Worm (Caenorhabditis elegans) whole organism, L1 larva: ENCODE results near the gene C34F6.5.

Experiments
- C04F5.9 ChIP-seq: sonication (generic microtip); optimal IDR thresholded peaks from 2 replicates; lab custom pipeline; 2016; ENCODE audit warnings: missing genetic modification characterization, missing compliant biosample characterization
- Y116A8C.19 ChIP-seq: sonication (generic microtip); optimal IDR thresholded peaks from 2 replicates; lab custom pipeline; 2016; ENCODE audit warnings: missing compliant biosample characterization, missing genetic modification characterization, borderline replicate concordance
- aha-1 ChIP-seq: fragments of 150-350 bp; optimal IDR thresholded peaks from 2 replicates; lab custom pipeline; 2014; ENCODE audit warnings: missing biosample characterization, missing genetic modification characterization
- alr-1 ChIP-seq: fragments of 200-800 bp; sonication (Bioruptor generic); optimal IDR thresholded peaks from 2 replicates; lab custom pipeline; 2018; ENCODE audit warnings: borderline replicate concordance, mild to moderate bottlenecking, missing genetic modification characterization, missing compliant biosample characterization
- aly-2 ChIP-seq: fragments of 150-350 bp; optimal IDR thresholded peaks from 2 replicates; lab custom pipeline; 2014; ENCODE audit warnings: missing biosample characterization, missing genetic modification characterization
- ceh-88 ChIP-seq: fragments of 200-800 bp; sonication (Bioruptor generic); IDR thresholded peaks from 2 replicates; pipeline ENCODE4 v1.3.6; 2022; ENCODE audit warnings: missing genetic modification characterization, missing compliant biosample characterization
- ces-1 ChIP-seq: fragments of 150-350 bp; optimal IDR thresholded peaks from 2 replicates; lab custom pipeline; 2014; ENCODE audit warnings: missing biosample characterization, missing genetic modification reagents, missing genetic modification characterization
- efl-1 ChIP-seq, 4 experiments: fragments of 150-350 bp; optimal IDR thresholded peaks in 3 of 4; peaks in 1 of 4; 1 replicate in 1 of 4; 2 replicates in 3 of 4; lab custom pipeline; 2014; ENCODE audit warnings: missing biosample characterization in 2 of 4, missing genetic modification characterization in 2 of 4, missing genetic modification reagents in 2 of 4
- efl-3 ChIP-seq: fragments of 200-800 bp; sonication (Bioruptor generic); optimal IDR thresholded peaks from 2 replicates; lab custom pipeline; 2018; ENCODE audit warnings: mild to moderate bottlenecking, missing genetic modification characterization, missing compliant biosample characterization
- egl-13 ChIP-seq: sonication (generic microtip); optimal IDR thresholded peaks from 2 replicates; lab custom pipeline; 2016; ENCODE audit warnings: missing genotype, missing genetic modification reagents, missing genetic modification characterization, missing compliant biosample characterization
- egl-27 ChIP-seq, 2 experiments: fragments of 150-350 bp in 1 of 2; sonication (generic microtip); optimal IDR thresholded peaks; 3 replicates each; lab custom pipeline; 2017 to 2018; ENCODE audit warnings: missing biosample characterization in 2 of 2, missing genetic modification characterization in 2 of 2, missing genetic modification reagents in 2 of 2
- fkh-8 ChIP-seq: sonication (generic microtip); optimal IDR thresholded peaks from 2 replicates; lab custom pipeline; 2016; ENCODE audit warnings: mild to moderate bottlenecking, missing genetic modification characterization, missing compliant biosample characterization
- hlh-17 ChIP-seq: fragments of 200-800 bp; sonication (Bioruptor generic); optimal IDR thresholded peaks from 2 replicates; lab custom pipeline; 2018; ENCODE audit warnings: missing genetic modification characterization, mild to moderate bottlenecking, missing compliant biosample characterization, moderate library complexity, borderline replicate concordance
- irx-1 ChIP-seq: sonication (generic microtip); optimal IDR thresholded peaks from 2 replicates; lab custom pipeline; 2016; ENCODE audit warnings: missing genetic modification characterization, missing compliant biosample characterization
- jun-1 ChIP-seq: fragments of 150-350 bp; optimal IDR thresholded peaks from 2 replicates; lab custom pipeline; 2014; ENCODE audit warnings: missing biosample characterization, missing genetic modification reagents, missing genetic modification characterization
- lin-14 ChIP-seq: fragments of 200-800 bp; sonication (Bioruptor generic); optimal IDR thresholded peaks from 2 replicates; lab custom pipeline; 2018; ENCODE audit warnings: mild to moderate bottlenecking, missing genetic modification characterization, moderate library complexity, missing compliant biosample characterization
- lsy-2 ChIP-seq, 2 experiments: fragments of 150-350 bp; optimal IDR thresholded peaks; 2 replicates each; lab custom pipeline; 2014; ENCODE audit warnings: missing biosample characterization in 2 of 2, missing genetic modification characterization in 2 of 2
- mab-9 ChIP-seq: fragments of 200-800 bp; sonication (Bioruptor generic); IDR thresholded peaks from 2 replicates; pipeline ENCODE4 v1.3.6; 2022; ENCODE audit warnings: missing genetic modification reagents, missing genetic modification characterization, missing compliant biosample characterization
- mef-2 ChIP-seq: fragments of 150-350 bp; optimal IDR thresholded peaks from 2 replicates; lab custom pipeline; 2014; ENCODE audit warnings: missing biosample characterization, missing genetic modification characterization
- nhr-11 ChIP-seq: fragments of 150-350 bp; optimal IDR thresholded peaks from 2 replicates; lab custom pipeline; 2014; ENCODE audit warnings: missing biosample characterization, missing genetic modification characterization
- nhr-12 ChIP-seq: sonication (generic microtip); optimal IDR thresholded peaks from 2 replicates; lab custom pipeline; 2017; ENCODE audit warnings: missing biosample characterization, missing genetic modification characterization
- nhr-19 ChIP-seq: fragments of 200-800 bp; sonication (Bioruptor generic); conservative IDR thresholded peaks from 2 replicates; pipeline ENCODE4 v1.3.6; 2022; ENCODE audit warnings: missing genetic modification characterization, missing compliant biosample characterization
- nhr-71 ChIP-seq: sonication (generic microtip); optimal IDR thresholded peaks from 2 replicates; lab custom pipeline; 2016; ENCODE audit warnings: mild to moderate bottlenecking, missing genetic modification characterization, moderate library complexity, missing compliant biosample characterization
- nhr-76 ChIP-seq: sonication (generic microtip); optimal IDR thresholded peaks from 2 replicates; lab custom pipeline; 2017; ENCODE audit warnings: missing biosample characterization, missing genetic modification characterization
- nhr-85 ChIP-seq: sonication (generic microtip); peaks from one replicate; lab custom pipeline; 2016; ENCODE audit warnings: missing genetic modification characterization, inconsistent platforms, missing compliant biosample characterization
- pag-3 ChIP-seq: sonication (generic microtip); optimal IDR thresholded peaks from 2 replicates; lab custom pipeline; 2017; ENCODE audit warnings: missing genetic modification characterization, mild to moderate bottlenecking, missing compliant biosample characterization, antibody characterized with exemption, borderline replicate concordance; ENCODE audit not compliant: insufficient read depth
- pax-3 ChIP-seq: fragments of 200-800 bp; sonication (Bioruptor generic); optimal IDR thresholded peaks from 2 replicates; lab custom pipeline; 2018; ENCODE audit warnings: mild to moderate bottlenecking, missing genetic modification characterization, moderate library complexity, missing compliant biosample characterization
- skn-1 ChIP-seq: fragments of 150-350 bp; optimal IDR thresholded peaks from 2 replicates; lab custom pipeline; 2014; ENCODE audit warnings: missing biosample characterization, missing genetic modification characterization
- snpc-4 ChIP-seq: fragments of 150-350 bp; optimal IDR thresholded peaks from 2 replicates; lab custom pipeline; 2014; ENCODE audit warnings: missing biosample characterization, missing genetic modification characterization
- sox-4 ChIP-seq: sonication (generic microtip); optimal IDR thresholded peaks from 2 replicates; lab custom pipeline; 2016; ENCODE audit warnings: missing genetic modification characterization, missing compliant biosample characterization
- sptf-1 ChIP-seq: fragments of 150-350 bp; optimal IDR thresholded peaks from 2 replicates; lab custom pipeline; 2014; ENCODE audit warnings: missing biosample characterization, missing genetic modification characterization
- sup-37 ChIP-seq: fragments of 200-800 bp; sonication (Bioruptor generic); optimal IDR thresholded peaks from 2 replicates; lab custom pipeline; 2018; ENCODE audit warnings: mild to moderate bottlenecking, missing genetic modification characterization, missing compliant biosample characterization
- swsn-7 ChIP-seq: sonication (generic microtip); optimal IDR thresholded peaks from 2 replicates; lab custom pipeline; 2016; ENCODE audit warnings: missing genetic modification characterization, missing compliant biosample characterization
- unc-130 ChIP-seq: fragments of 150-350 bp; optimal IDR thresholded peaks from 2 replicates; lab custom pipeline; 2017; ENCODE audit warnings: missing biosample characterization, missing genetic modification characterization, inconsistent platforms
- unc-86 ChIP-seq: sonication (generic microtip); optimal IDR thresholded peaks from 2 replicates; lab custom pipeline; 2016; ENCODE audit warnings: missing genetic modification characterization, missing compliant biosample characterization
- vab-15 ChIP-seq: sonication (generic microtip); optimal IDR thresholded peaks from 2 replicates; lab custom pipeline; 2017; ENCODE audit warnings: missing genotype, mild to moderate bottlenecking, missing genetic modification characterization, missing compliant biosample characterization
- xbp-1 ChIP-seq: sonication (generic microtip); optimal IDR thresholded peaks from 2 replicates; lab custom pipeline; 2016; ENCODE audit warnings: missing genetic modification characterization, missing compliant biosample characterization
- zag-1 ChIP-seq: fragments of 150-350 bp; optimal IDR thresholded peaks from 2 replicates; lab custom pipeline; 2014; ENCODE audit warnings: missing biosample characterization, missing genetic modification characterization
- zip-4 ChIP-seq: fragments of 200-800 bp; sonication (Bioruptor generic); optimal IDR thresholded peaks from 2 replicates; lab custom pipeline; 2018; ENCODE audit warnings: mild to moderate bottlenecking, missing genetic modification characterization, moderate library complexity, missing compliant biosample characterization
- ztf-4 ChIP-seq: fragments of 150-350 bp; optimal IDR thresholded peaks from 2 replicates; lab custom pipeline; 2014; ENCODE audit warnings: missing biosample characterization, missing genetic modification characterization

Gene C34F6.5

ce11 chrX:11206953-11207352 is 1.7 kb downstream of the C34F6.5 start, which contains the start of gene hst-2 (continued):
- TF ChIP-seq nhr-76 (tag; lab: Kevin White, UChicago) (no peak), efl-3 (GFP tag; lab: Kevin White, UChicago) (peak; percentile 55), nhr-11 (peak; percentile 89), C04F5.9 (tag; lab: Kevin White, UChicago) (peak; percentile 68), sox-4 (tag; lab: Kevin White, UChicago) (peak; percentile 83), zag-1 (tag; lab: Kevin White, UChicago) (no peak), zip-4 (peak; percentile 78), pax-3 (tag; lab: Kevin White, UChicago) (peak; percentile 76), unc-130 (peak; percentile 96), ztf-4 (tag; lab: Kevin White, UChicago) (peak; percentile 67), sup-37 (GFP tag; lab: Kevin White, UChicago) (peak; percentile 86), lsy-2 (tag; optimal IDR thresholded peaks at IDR 0.05; lab: Kevin White, UChicago) (peak; percentile 91 to 93), aly-2 (tag; lab: Kevin White, UChicago) (peak; percentile 76), nhr-85 (tag; lab: Kevin White, UChicago) (peak; percentile 98), egl-27 (tag; optimal IDR thresholded peaks at IDR 0.05; lab: Kevin White, UChicago) (no peak), mef-2 (tag; lab: Kevin White, UChicago) (peak; percentile 84), lin-14 (GFP tag; lab: Kevin White, UChicago) (peak; percentile 95), irx-1 (tag; lab: Kevin White, UChicago) (peak; percentile 97), aha-1 (tag; lab: Kevin White, UChicago) (peak; percentile 86), alr-1 (tag; lab: Kevin White, UChicago) (no peak), sptf-1 (no peak), swsn-7 (tag; lab: Kevin White, UChicago) (peak; percentile 94), pag-3 (tag; lab: Kevin White, UChicago) (peak; percentile 39), mab-9 (GFP tag; lab: Robert Waterston, UW) (peak; percentile 88), hlh-17 (no peak), nhr-12 (tag; lab: Kevin White, UChicago) (no peak), xbp-1 (tag; lab: Kevin White, UChicago) (peak; percentile 93), ces-1 (GFP tag; lab: Kevin White, UChicago) (no peak), ceh-88 (peak; percentile 80), egl-13 (tag; lab: Kevin White, UChicago) (peak; percentile 83), unc-86 (tag; lab: Kevin White, UChicago) (peak; percentile 90)

- TF ChIP-seq Y116A8C.19 (tag; lab: Kevin White, UChicago) (no peak), nhr-71 (tag; lab: Kevin White, UChicago) (no peak), efl-1 (optimal IDR thresholded peaks at IDR 0.05; lab: Kevin White, UChicago) (no peak), efl-1 (GFP tag; optimal IDR thresholded peaks at IDR 0.05 in 1 of 2; lab: Kevin White, UChicago) (peak in 1 of 2 experiments; percentile 82), fkh-8 (tag; lab: Kevin White, UChicago) (no peak), vab-15 (tag; lab: Kevin White, UChicago) (no peak), jun-1 (tag; lab: Kevin White, UChicago) (no peak), sup-37 (GFP tag; lab: Kevin White, UChicago) (no peak)
These were observed 4.9 kb downstream of the C34F6.5 start, which contains the start of gene C34F6.11 for ce11 chrX:11203773-11204172. Gene C34F6.11 (minus strand): TSS chrX:11203932.

ce11 chrX:11201165-11201564 is 7.5 kb downstream of the C34F6.5 start, which contains the start of gene col-179:
Gene col-179 (plus strand): TSS chrX:11201465.
- TF ChIP-seq hlh-17 (no peak), pax-3 (tag; lab: Kevin White, UChicago) (no peak), snpc-4 (tag; lab: Kevin White, UChicago) (no peak), xbp-1 (tag; lab: Kevin White, UChicago) (no peak), nhr-19 (GFP tag; lab: Robert Waterston, UW) (no peak), skn-1 (tag; lab: Kevin White, UChicago) (no peak), efl-3 (GFP tag; lab: Kevin White, UChicago) (no peak), sptf-1 (no peak)
- TF ChIP-seq, all 84 proteins: peak for 0
